Worm (Caenorhabditis elegans) whole organism, midembryonic: ENCODE measurements around the gene clec-58.

Source experiments
- T22C8.4 ChIP-seq: fragments of 200-800 bp; sonication (Bioruptor generic); IDR thresholded peaks from 2 replicates; pipeline ENCODE4 v1.3.6; 2022; ENCODE audit warnings: missing genetic modification characterization, missing compliant biosample characterization
- cog-1 ChIP-seq: sonication (generic microtip); optimal IDR thresholded peaks from 2 replicates; lab custom pipeline; 2016; ENCODE audit warnings: missing genetic modification characterization, missing compliant biosample characterization
- flt-1 ChIP-seq: fragments of 200-800 bp; sonication (Bioruptor generic); IDR thresholded peaks from 2 replicates; pipeline ENCODE4 v1.3.6; 2022; ENCODE audit warnings: missing genetic modification characterization, missing compliant biosample characterization
- klf-2 ChIP-seq: fragments of 200-800 bp; sonication (Bioruptor generic); conservative IDR thresholded peaks from 2 replicates; pipeline ENCODE4 v1.3.6; 2022; ENCODE audit warnings: missing genetic modification reagents, missing genetic modification characterization, missing compliant biosample characterization
- med-1 ChIP-seq: sonication (generic microtip); optimal IDR thresholded peaks from 2 replicates; lab custom pipeline; 2017; ENCODE audit warnings: missing genetic modification characterization, mild to moderate bottlenecking, missing compliant biosample characterization, antibody characterized with exemption, missing genetic modification reagents; ENCODE audit not compliant: insufficient read depth
- ref-1 ChIP-seq: fragments of 200-800 bp; sonication (Bioruptor generic); conservative IDR thresholded peaks from 2 replicates; pipeline ENCODE4 v1.3.6; 2022; ENCODE audit warnings: missing genetic modification reagents, missing genetic modification characterization, missing compliant biosample characterization
- tab-1 ChIP-seq: fragments of 200-800 bp; sonication (Bioruptor generic); IDR thresholded peaks from 2 replicates; pipeline ENCODE4 v1.3.6; 2022; ENCODE audit warnings: missing genetic modification characterization, missing compliant biosample characterization
- ztf-23 ChIP-seq: fragments of 200-800 bp; sonication (Bioruptor generic); IDR thresholded peaks from 2 replicates; pipeline ENCODE4 v1.3.6; 2022; ENCODE audit warnings: missing genetic modification reagents, missing genetic modification characterization, missing compliant biosample characterization
- ztf-29 ChIP-seq: fragments of 200-800 bp; sonication (Bioruptor generic); IDR thresholded peaks from 2 replicates; pipeline ENCODE4 v1.3.6; 2022; ENCODE audit warnings: missing genetic modification reagents, missing genetic modification characterization, missing compliant biosample characterization

clec-58 gene

ce11 chrII:10476039-10476438, at the start of gene clec-58:
clec-58 (minus strand) TSS chrII:10476139.
- TF ChIP-seq cog-1 (tag; lab: Kevin White, UChicago): no peak
- TF ChIP-seq tab-1 (GFP tag; lab: Robert Waterston, UW): no peak
- TF ChIP-seq ztf-29 (GFP tag; lab: Robert Waterston, UW): no peak
- no peak for TF ChIP-seq ref-1

ce11 chrII:10525134-10525533, 49.2 kb upstream of the clec-58 start:
- no peak for TF ChIP-seq med-1 (GFP tag; lab: Kevin White, UChicago)

ce11 chrII:10524374-10524773, 48.4 kb upstream of the clec-58 start, which contains the start of gene F59B10.6:
F59B10.6 (minus strand) TSS chrII:10524474.
- TF ChIP-seq med-1 (GFP tag; lab: Kevin White, UChicago): no peak
- no peak for TF ChIP-seq ztf-23 (GFP tag; lab: Robert Waterston, UW)
- TF ChIP-seq tab-1 (GFP tag; lab: Robert Waterston, UW): no peak
- TF ChIP-seq T22C8.4 (GFP tag; lab: Robert Waterston, UW): no peak
- TF ChIP-seq flt-1: no peak
- no peak for TF ChIP-seq ref-1
- no peak for TF ChIP-seq ztf-29 (GFP tag; lab: Robert Waterston, UW)
- no peak for TF ChIP-seq klf-2
- no peak for TF ChIP-seq cog-1 (tag; lab: Kevin White, UChicago)

ce11 chrII:10523583-10523982, 47.6 kb upstream of the clec-58 start, which contains the start of gene F59B10.5:
F59B10.5 (minus strand) TSS chrII:10523683.
- TF ChIP-seq med-1 (GFP tag; lab: Kevin White, UChicago) (no peak), ref-1 (no peak), T22C8.4 (GFP tag; lab: Robert Waterston, UW) (no peak), cog-1 (tag; lab: Kevin White, UChicago) (no peak), klf-2 (no peak), ztf-29 (GFP tag; lab: Robert Waterston, UW) (no peak), ztf-23 (GFP tag; lab: Robert Waterston, UW) (no peak), tab-1 (GFP tag; lab: Robert Waterston, UW) (no peak), flt-1 (no peak)

ce11 chrII:10523031-10523430, 47.1 kb upstream of the clec-58 start:
- no peak for TF ChIP-seq flt-1
- no peak for TF ChIP-seq ref-1
- TF ChIP-seq tab-1 (GFP tag; lab: Robert Waterston, UW): no peak
- no peak for TF ChIP-seq T22C8.4 (GFP tag; lab: Robert Waterston, UW)
- TF ChIP-seq ztf-23 (GFP tag; lab: Robert Waterston, UW): no peak
- no peak for TF ChIP-seq med-1 (GFP tag; lab: Kevin White, UChicago)
- no peak for TF ChIP-seq klf-2
- no peak for TF ChIP-seq cog-1 (tag; lab: Kevin White, UChicago)
- no peak for TF ChIP-seq ztf-29 (GFP tag; lab: Robert Waterston, UW)

ce11 chrII:10519863-10520262, 43.9 kb upstream of the clec-58 start:
- TF ChIP-seq med-1 (GFP tag; lab: Kevin White, UChicago) (no peak), ztf-23 (GFP tag; lab: Robert Waterston, UW) (no peak), ztf-29 (GFP tag; lab: Robert Waterston, UW) (no peak), T22C8.4 (GFP tag; lab: Robert Waterston, UW) (no peak), tab-1 (GFP tag; lab: Robert Waterston, UW) (no peak), cog-1 (tag; lab: Kevin White, UChicago) (no peak), ref-1 (no peak), klf-2 (no peak), flt-1 (no peak)

ce11 chrII:10519017-10519416, 43.1 kb upstream of the clec-58 start, which contains the start of gene F59B10.4:
F59B10.4 (minus strand) TSS chrII:10519117.
- TF ChIP-seq ztf-23 (GFP tag; lab: Robert Waterston, UW): no peak

ce11 chrII:10516375-10516774, 40.4 kb upstream of the clec-58 start:
- TF ChIP-seq flt-1: no peak
- TF ChIP-seq ref-1: no peak
- TF ChIP-seq ztf-29 (GFP tag; lab: Robert Waterston, UW): no peak
- TF ChIP-seq cog-1 (tag; lab: Kevin White, UChicago): no peak
- no peak for TF ChIP-seq med-1 (GFP tag; lab: Kevin White, UChicago)
- TF ChIP-seq ztf-23 (GFP tag; lab: Robert Waterston, UW): no peak
- no peak for TF ChIP-seq tab-1 (GFP tag; lab: Robert Waterston, UW)
- TF ChIP-seq T22C8.4 (GFP tag; lab: Robert Waterston, UW): no peak
- TF ChIP-seq klf-2: no peak

ce11 chrII:10515422-10515821, 39.5 kb upstream of the clec-58 start:
- TF ChIP-seq ztf-29 (GFP tag; lab: Robert Waterston, UW) (no peak), flt-1 (no peak), med-1 (GFP tag; lab: Kevin White, UChicago) (no peak), T22C8.4 (GFP tag; lab: Robert Waterston, UW) (no peak), tab-1 (GFP tag; lab: Robert Waterston, UW) (no peak), cog-1 (tag; lab: Kevin White, UChicago) (no peak), klf-2 (no peak), ztf-23 (GFP tag; lab: Robert Waterston, UW) (no peak), ref-1 (no peak)

- no peak for TF ChIP-seq ref-1
- TF ChIP-seq T22C8.4 (GFP tag; lab: Robert Waterston, UW): no peak
- TF ChIP-seq cog-1 (tag; lab: Kevin White, UChicago): no peak
- TF ChIP-seq ztf-23 (GFP tag; lab: Robert Waterston, UW): no peak
- TF ChIP-seq flt-1: no peak
- no peak for TF ChIP-seq tab-1 (GFP tag; lab: Robert Waterston, UW)
- TF ChIP-seq ztf-29 (GFP tag; lab: Robert Waterston, UW): no peak
These were observed 37.4 kb upstream of the clec-58 start for ce11 chrII:10513377-10513776.
